Worm (Caenorhabditis elegans): ENCODE data around the gene Y54G11A.3.

Y54G11A.3 gene

ce11 chrII:14244457-14245254 is 31.8 kb upstream of the Y54G11A.3 start:
- TF ChIP-seq zfp-2 (tag; optimal IDR thresholded peaks at IDR 0.05) (no peak), nhr-41 (GFP tag; IDR thresholded peaks at IDR 0.05) (no peak), lin-1 (GFP tag; IDR thresholded peaks at IDR 0.05) (no peak), mdl-1 (tag; optimal IDR thresholded peaks at IDR 0.05) (peak in 1 of 2 experiments; percentile 77), cey-2 (tag; optimal IDR thresholded peaks at IDR 0.05; ENCODE audit: borderline replicate concordance, insufficient read depth) (no peak), madf-9 (GFP tag; conservative IDR thresholded peaks at IDR 0.05) (no peak), duxl-1 (tag; optimal IDR thresholded peaks at IDR 0.05; ENCODE audit: poor library complexity) (no peak), ceh-44 (GFP tag; IDR thresholded peaks at IDR 0.05) (no peak), sdz-12 (GFP tag; optimal IDR thresholded peaks at IDR 0.05) (no peak), hlh-11 (tag; optimal IDR thresholded peaks at IDR 0.05) (peak; percentile 70), lin-29 (GFP tag; IDR thresholded peaks at IDR 0.05) (no peak), Y5F2A.4 (GFP tag; optimal IDR thresholded peaks at IDR 0.05) (no peak), snpc-4 (tag; optimal IDR thresholded peaks at IDR 0.05) (no peak), nhr-11 (tag; optimal IDR thresholded peaks at IDR 0.05) (peak; percentile 36), fkh-10 (GFP tag; optimal IDR thresholded peaks at IDR 0.05) (no peak), F44E2.7 (GFP tag; IDR thresholded peaks at IDR 0.05) (no peak), Y105C5A.15 (GFP tag; IDR thresholded peaks at IDR 0.05) (no peak), ceh-82 (tag; optimal IDR thresholded peaks at IDR 0.05) (no peak), nhr-48 (tag; optimal IDR thresholded peaks at IDR 0.05) (peak; percentile 11), R02D3.7 (tag; optimal IDR thresholded peaks at IDR 0.05) (no peak), pha-4 (GFP tag; IDR thresholded peaks at IDR 0.05) (no peak), pha-4 (tag; optimal IDR thresholded peaks at IDR 0.05) (peak; percentile 60), ZK546.5 (tag; optimal IDR thresholded peaks at IDR 0.05) (no peak), nhr-237 (tag; optimal IDR thresholded peaks at IDR 0.05) (no peak), F49E8.2 (tag; optimal IDR thresholded peaks at IDR 0.05; ENCODE audit: borderline replicate concordance) (peak; percentile 93), unc-39 (tag; optimal IDR thresholded peaks at IDR 0.05) (no peak), ceh-32 (tag; optimal IDR thresholded peaks at IDR 0.05; ENCODE audit: poor library complexity) (no peak), ctbp-1 (GFP tag; IDR thresholded peaks at IDR 0.05) (0 out of 2 replicates have a peak, but pooled peaks have one; percentile 7), daf-19 (GFP tag; conservative IDR thresholded peaks at IDR 0.05) (no peak), vab-7 (GFP tag; IDR thresholded peaks at IDR 0.05) (peak; percentile 24; the same call in 1 of the 2 replicates), skn-1 (tag; optimal IDR thresholded peaks at IDR 0.05) (no peak), hmg-1.1 (GFP tag; IDR thresholded peaks at IDR 0.05) (peak; percentile 97), mes-2 (tag; optimal IDR thresholded peaks at IDR 0.05; ENCODE audit: poor library complexity, severe bottlenecking) (peak; percentile 60), daf-8 (GFP tag; IDR thresholded peaks at IDR 0.05) (no peak), ztf-11 (tag; optimal IDR thresholded peaks at IDR 0.05) (no peak), ceh-20 (GFP tag; IDR thresholded peaks at IDR 0.05) (no peak), lir-3 (tag; optimal IDR thresholded peaks at IDR 0.05) (no peak), daf-12 (tag; optimal IDR thresholded peaks at IDR 0.05) (no peak), nhr-111 (GFP tag; optimal IDR thresholded peaks at IDR 0.05) (no peak), mxl-3 (GFP tag; optimal IDR thresholded peaks at IDR 0.05) (peak; percentile 72), T20F7.1 (GFP tag; optimal IDR thresholded peaks at IDR 0.05) (no peak), zfp-3 (GFP tag; conservative IDR thresholded peaks at IDR 0.05) (no peak), lin-13 (GFP tag; optimal IDR thresholded peaks at IDR 0.05) (peak; percentile 12), rbr-2 (tag; optimal IDR thresholded peaks at IDR 0.05) (peak; percentile 50), Y48G9A.11 (GFP tag; IDR thresholded peaks at IDR 0.05) (0 out of 2 replicates have a peak, but pooled peaks have one; percentile 41), mxl-2 (GFP tag; conservative IDR thresholded peaks at IDR 0.05) (no peak), aly-2 (tag; optimal IDR thresholded peaks at IDR 0.05) (no peak), aha-1 (tag) (peak; percentile 100), lsy-2 (tag; optimal IDR thresholded peaks at IDR 0.05) (peak in 1 of 2 experiments; percentile 37)
